Worm (Caenorhabditis elegans) whole organism, young adult: ENCODE data around the gene C34D4.3.
A peak's percentile ranks its signal among the peaks of the same experiment; 100 is the strongest.

Experiments
- F39B2.1 ChIP-seq: fragments of 200-800 bp; sonication (Bioruptor generic); IDR thresholded peaks from 2 replicates; pipeline ENCODE4 v1.3.6; 2022; ENCODE audit warnings: missing genetic modification reagents, missing genetic modification characterization, missing compliant biosample characterization
- Y53G8AR.9 ChIP-seq: fragments of 200-800 bp; sonication (Bioruptor generic); conservative IDR thresholded peaks from 2 replicates; pipeline ENCODE4 v1.3.6; 2022; ENCODE audit warnings: missing genetic modification reagents, missing genetic modification characterization, missing compliant biosample characterization
- Y67H2A.10 ChIP-seq: fragments of 200-800 bp; sonication (Bioruptor generic); conservative IDR thresholded peaks from 2 replicates; pipeline ENCODE4 v1.3.6; 2022; ENCODE audit warnings: missing genetic modification reagents, missing genetic modification characterization, missing compliant biosample characterization
- athp-1 ChIP-seq: sonication (generic microtip); optimal IDR thresholded peaks from 2 replicates; lab custom pipeline; 2017; ENCODE audit warnings: mild to moderate bottlenecking, missing genetic modification characterization, missing compliant biosample characterization
- cebp-1 ChIP-seq, 2 experiments: fragments of 200-800 bp in 1 of 2; sonication (Bioruptor generic) in 1 of 2; sonication (generic microtip) in 1 of 2; IDR thresholded peaks in 1 of 2; optimal IDR thresholded peaks in 1 of 2; 2 replicates each; pipeline versions ENCODE4 v1.3.6 to Lab custom; 2017 to 2022; ENCODE audit warnings: missing compliant biosample characterization in 2 of 2, missing genetic modification characterization in 2 of 2, mild to moderate bottlenecking in 1 of 2, missing genetic modification reagents in 1 of 2, moderate library complexity in 1 of 2
- dpff-1 ChIP-seq: sonication (generic microtip); optimal IDR thresholded peaks from 2 replicates; lab custom pipeline; 2017; ENCODE audit warnings: mild to moderate bottlenecking, missing genetic modification characterization, missing compliant biosample characterization
- ets-4 ChIP-seq: fragments of 200-800 bp; sonication (Bioruptor generic); optimal IDR thresholded peaks from 2 replicates; lab custom pipeline; 2018; ENCODE audit warnings: mild to moderate bottlenecking, missing genetic modification characterization, missing compliant biosample characterization
- repo-1 ChIP-seq: sonication (generic microtip); optimal IDR thresholded peaks from 2 replicates; lab custom pipeline; 2017; ENCODE audit warnings: mild to moderate bottlenecking, missing genetic modification characterization, missing compliant biosample characterization
- tbp1 ChIP-seq: fragments of 200-800 bp; sonication (Bioruptor generic); optimal IDR thresholded peaks from 2 replicates; lab custom pipeline; 2018; ENCODE audit warnings: mild to moderate bottlenecking, missing genetic modification characterization, missing compliant biosample characterization
- ztf-26 ChIP-seq: sonication (generic microtip); optimal IDR thresholded peaks from 2 replicates; lab custom pipeline; 2017; ENCODE audit warnings: missing genetic modification characterization, missing compliant biosample characterization

ce11 chrIV:7188528-7189422, 35.3 kb downstream of the C34D4.3 start, which contains the start of gene srlf-7:
- TF ChIP-seq athp-1 (tag; lab: Kevin White, UChicago) (no peak), repo-1 (tag; lab: Kevin White, UChicago) (no peak), ztf-26 (tag; lab: Kevin White, UChicago) (peak; percentile 31), dpff-1 (tag; lab: Kevin White, UChicago) (no peak), ets-4 (peak; percentile 70), Y67H2A.10 (GFP tag; lab: Robert Waterston, UW) (no peak), F39B2.1 (no peak), cebp-1 (GFP tag; IDR thresholded peaks at IDR 0.05; lab: Robert Waterston, UW) (no peak), cebp-1 (tag; optimal IDR thresholded peaks at IDR 0.05; lab: Kevin White, UChicago) (no peak), tbp1 (GFP tag; lab: Kevin White, UChicago) (peak; percentile 53), Y53G8AR.9 (GFP tag; lab: Robert Waterston, UW) (no peak)
